Fruit fly (Drosophila melanogaster): ENCODE results near the gene Spase22-23.

Gene Spase22-23

dm6 chr3R:24272775-24273290, 43.0 kb upstream of the Spase22-23 start, which contains the start of gene Orct2:
TSS of gene Orct2 (plus strand) at chr3R:24273029.
- TF ChIP-seq tj (GFP tag; optimal IDR thresholded peaks at IDR 0.05) (peak; percentile 50), CG7045 (GFP tag; optimal IDR thresholded peaks at IDR 0.05) (peak; percentile 35), Mnt (GFP tag; optimal IDR thresholded peaks at IDR 0.05) (peak; percentile 82), bab1 (GFP tag; optimal IDR thresholded peaks at IDR 0.05) (no peak), CG14711 (tag; optimal IDR thresholded peaks at IDR 0.05) (no peak), CG5204 (GFP tag; optimal IDR thresholded peaks at IDR 0.05) (no peak), toe (GFP tag; optimal IDR thresholded peaks at IDR 0.05) (peak; percentile 16), CG33017 (tag; optimal IDR thresholded peaks at IDR 0.05) (no peak), CG1620 (GFP tag; optimal IDR thresholded peaks at IDR 0.05) (no peak), Crg-1 (GFP tag; optimal IDR thresholded peaks at IDR 0.05) (no peak), cic (GFP tag; optimal IDR thresholded peaks at IDR 0.05) (peak; percentile 31), CG12768 (GFP tag; optimal IDR thresholded peaks at IDR 0.05) (peak; percentile 50), pad (GFP tag; optimal IDR thresholded peaks at IDR 0.05) (peak; percentile 17)

dm6 chr3R:24272232-24272631, 42.4 kb upstream of the Spase22-23 start:
- TF ChIP-seq bab1 (GFP tag; optimal IDR thresholded peaks at IDR 0.05) (peak; percentile 16), CG33017 (tag; optimal IDR thresholded peaks at IDR 0.05) (no peak), tj (GFP tag; optimal IDR thresholded peaks at IDR 0.05) (peak; percentile 64), kay (GFP tag; ENCODE audit: borderline replicate concordance) (no peak), CG7045 (GFP tag; optimal IDR thresholded peaks at IDR 0.05) (no peak)

dm6 chr3R:24271071-24271470, 41.2 kb upstream of the Spase22-23 start, which contains the start of gene jar:
TSS of gene jar (minus strand) at chr3R:24271233.
- no peak for TF ChIP-seq kay (GFP tag; ENCODE audit: borderline replicate concordance)
- peak; percentile 14 for TF ChIP-seq CG1620 (GFP tag; optimal IDR thresholded peaks at IDR 0.05)
- TF ChIP-seq cnc (optimal IDR thresholded peaks at IDR 0.05) = no peak
- peak; percentile 95 for TF ChIP-seq ovo (GFP tag; optimal IDR thresholded peaks at IDR 0.05)
- no peak for TF ChIP-seq Hr96 (GFP tag; optimal IDR thresholded peaks at IDR 0.05)
- TF ChIP-seq CG11617 (GFP tag; optimal IDR thresholded peaks at IDR 0.05) = peak; percentile 16
- TF ChIP-seq CG33017 (tag; optimal IDR thresholded peaks at IDR 0.05) = peak; percentile 17
- peak; percentile 77 for TF ChIP-seq CG14711 (tag; optimal IDR thresholded peaks at IDR 0.05)
- peak; percentile 43 for TF ChIP-seq CG7101 (tag; optimal IDR thresholded peaks at IDR 0.05)
- TF ChIP-seq bab1 (GFP tag; optimal IDR thresholded peaks at IDR 0.05) = peak; percentile 74
- TF ChIP-seq pad (GFP tag; optimal IDR thresholded peaks at IDR 0.05) = peak; percentile 23
- TF ChIP-seq Mnt (GFP tag; optimal IDR thresholded peaks at IDR 0.05) = peak; percentile 71
- TF ChIP-seq CG12768 (GFP tag; optimal IDR thresholded peaks at IDR 0.05) = peak; percentile 24
- TF ChIP-seq tj (GFP tag; optimal IDR thresholded peaks at IDR 0.05) = no peak
- TF ChIP-seq cic (GFP tag; optimal IDR thresholded peaks at IDR 0.05) = peak; percentile 52
- no peak for TF ChIP-seq Clk (GFP tag; optimal IDR thresholded peaks at IDR 0.05)
- no peak for TF ChIP-seq CG5204 (GFP tag; optimal IDR thresholded peaks at IDR 0.05)
- TF ChIP-seq toe (GFP tag; optimal IDR thresholded peaks at IDR 0.05) = no peak
- peak; percentile 13 for TF ChIP-seq CG7045 (GFP tag; optimal IDR thresholded peaks at IDR 0.05)
- no peak for TF ChIP-seq Crg-1 (GFP tag; optimal IDR thresholded peaks at IDR 0.05)

- TF ChIP-seq CG7045 (GFP tag; optimal IDR thresholded peaks at IDR 0.05) (no peak), CG5204 (GFP tag; optimal IDR thresholded peaks at IDR 0.05) (no peak), tj (GFP tag; optimal IDR thresholded peaks at IDR 0.05) (peak; percentile 96)
Observed at dm6 chr3R:24270578-24270977, 40.7 kb upstream of the Spase22-23 start.

- TF ChIP-seq CG1620 (GFP tag; optimal IDR thresholded peaks at IDR 0.05) (no peak), Hr96 (GFP tag; optimal IDR thresholded peaks at IDR 0.05) (no peak), pad (GFP tag; optimal IDR thresholded peaks at IDR 0.05) (no peak), ovo (GFP tag; optimal IDR thresholded peaks at IDR 0.05) (no peak), CG7101 (tag; optimal IDR thresholded peaks at IDR 0.05) (no peak), cnc (optimal IDR thresholded peaks at IDR 0.05) (no peak)
Observed at dm6 chr3R:24270034-24270433, 40.2 kb upstream of the Spase22-23 start.

- no peak for TF ChIP-seq tj (GFP tag; optimal IDR thresholded peaks at IDR 0.05)
- no peak for TF ChIP-seq CG5204 (GFP tag; optimal IDR thresholded peaks at IDR 0.05)
- no peak for TF ChIP-seq Mnt (GFP tag; optimal IDR thresholded peaks at IDR 0.05)
Observed at dm6 chr3R:24268293-24268692, 38.5 kb upstream of the Spase22-23 start.

dm6 chr3R:24267580-24268202, 37.9 kb upstream of the Spase22-23 start:
- TF ChIP-seq pad (GFP tag; optimal IDR thresholded peaks at IDR 0.05) = no peak
- peak; percentile 94 for TF ChIP-seq tj (GFP tag; optimal IDR thresholded peaks at IDR 0.05)
- no peak for TF ChIP-seq CG33017 (tag; optimal IDR thresholded peaks at IDR 0.05)
- TF ChIP-seq toe (GFP tag; optimal IDR thresholded peaks at IDR 0.05) = no peak
